Fruit fly (Drosophila melanogaster) whole organism, embryonic: ENCODE data around the gene CG7484.

ENCODE experiments used
- Aef1 ChIP-seq: fragments of 200-800 bp; sonication (Bioruptor generic); IDR thresholded peaks from 3 replicates; pipeline ENCODE4 v1.3.6; 2022; ENCODE audit warnings: missing biosample characterization, missing genetic modification characterization
- Atf6 ChIP-seq: fragments of 200-800 bp; sonication (Bioruptor generic); IDR thresholded peaks from 2 replicates; pipeline ENCODE4 v1.3.6; 2022; ENCODE audit warnings: missing biosample characterization, missing genetic modification characterization
- Blimp-1 ChIP-seq: fragments of 200-800 bp; sonication (Bioruptor generic); optimal IDR thresholded peaks from 3 replicates; lab custom pipeline; 2018; ENCODE audit warnings: missing biosample characterization, missing genetic modification characterization, mild to moderate bottlenecking, moderate library complexity, missing genetic modification reagents
- CG10147 ChIP-seq: fragments of 200-800 bp; sonication (Bioruptor generic); optimal IDR thresholded peaks from 2 replicates; lab custom pipeline; 2019; ENCODE audit warnings: missing biosample characterization, mild to moderate bottlenecking, missing genetic modification characterization, moderate library complexity
- CG1024 ChIP-seq: fragments of 200-800 bp; sonication (Bioruptor generic); IDR thresholded peaks from 2 replicates; pipeline ENCODE4 v1.3.6; 2022; ENCODE audit warnings: missing biosample characterization, missing genetic modification characterization
- CG10431 ChIP-seq: fragments of 200-800 bp; sonication (Bioruptor generic); optimal IDR thresholded peaks from 3 replicates; lab custom pipeline; 2018; ENCODE audit warnings: missing biosample characterization, mild to moderate bottlenecking, missing genetic modification characterization
- CG11504 ChIP-seq: fragments of 200-800 bp; sonication (Bioruptor generic); optimal IDR thresholded peaks from 3 replicates; lab custom pipeline; 2019; ENCODE audit warnings: missing biosample characterization, mild to moderate bottlenecking, missing genetic modification characterization, moderate library complexity
- CG13775 ChIP-seq: fragments of 200-800 bp; sonication (Bioruptor generic); optimal IDR thresholded peaks from 3 replicates; lab custom pipeline; 2017; ENCODE audit warnings: missing biosample characterization, mild to moderate bottlenecking, missing genetic modification characterization
- CG1529 ChIP-seq: fragments of 200-800 bp; sonication (Bioruptor generic); optimal IDR thresholded peaks from 3 replicates; lab custom pipeline; 2018; ENCODE audit warnings: missing biosample characterization, missing genetic modification characterization
- CG1647 ChIP-seq: fragments of 200-800 bp; sonication (Bioruptor generic); optimal IDR thresholded peaks from 3 replicates; lab custom pipeline; 2016; ENCODE audit warnings: missing biosample characterization, missing genetic modification characterization
- CG16863 ChIP-seq: fragments of 200-800 bp; sonication (Bioruptor generic); optimal IDR thresholded peaks from 3 replicates; lab custom pipeline; 2016; ENCODE audit warnings: missing biosample characterization, missing genetic modification characterization
- CG2199 ChIP-seq: fragments of 200-800 bp; sonication (Bioruptor generic); IDR thresholded peaks from 3 replicates; pipeline ENCODE4 v1.3.6; 2022; ENCODE audit warnings: missing biosample characterization, missing genetic modification characterization
- CG2202 ChIP-seq: fragments of 200-800 bp; sonication (Bioruptor generic); optimal IDR thresholded peaks from 2 replicates; lab custom pipeline; 2018; ENCODE audit warnings: missing biosample characterization, mild to moderate bottlenecking, missing genetic modification characterization
- CG2712 ChIP-seq: fragments of 200-800 bp; optimal IDR thresholded peaks from 3 replicates; lab custom pipeline; 2019; ENCODE audit warnings: missing biosample characterization, mild to moderate bottlenecking, missing genetic modification characterization, moderate library complexity
- CG2889 ChIP-seq: fragments of 200-800 bp; sonication (Bioruptor generic); IDR thresholded peaks from 3 replicates; pipeline ENCODE4 v1.3.6; 2022; ENCODE audit warnings: missing biosample characterization, missing genetic modification characterization
- CG42726 ChIP-seq: fragments of 200-800 bp; sonication (Bioruptor generic); IDR thresholded peaks from 2 replicates; pipeline ENCODE4 v1.3.6; 2022; ENCODE audit warnings: missing biosample characterization, missing genetic modification characterization; ENCODE audit not compliant: partially characterized antibody
- CG4360 ChIP-seq: fragments of 200-800 bp; sonication (Bioruptor generic); IDR thresholded peaks from 2 replicates; pipeline ENCODE4 v1.3.6; 2022; ENCODE audit warnings: missing biosample characterization, missing genetic modification characterization
- CG4404 ChIP-seq: fragments of 200-800 bp; sonication (Bioruptor generic); IDR thresholded peaks from 2 replicates; pipeline ENCODE4 v1.3.6; 2022; ENCODE audit warnings: missing biosample characterization, missing genetic modification characterization
- CG4617 ChIP-seq: fragments of 200-800 bp; sonication (Bioruptor generic); optimal IDR thresholded peaks from 3 replicates; lab custom pipeline; 2016; ENCODE audit warnings: missing biosample characterization, missing genetic modification characterization, borderline replicate concordance
- CG6175 ChIP-seq: fragments of 200-800 bp; sonication (Bioruptor generic); IDR thresholded peaks from 3 replicates; pipeline ENCODE4 v1.3.6; 2022; ENCODE audit warnings: missing biosample characterization, missing genetic modification characterization
- CG6272 ChIP-seq: fragments of 200-800 bp; sonication (Bioruptor generic); IDR thresholded peaks from 2 replicates; pipeline ENCODE4 v1.3.6; 2022; ENCODE audit warnings: missing biosample characterization, missing genetic modification characterization
- CG8359 ChIP-seq: fragments of 200-800 bp; sonication (Bioruptor generic); optimal IDR thresholded peaks from 2 replicates; lab custom pipeline; 2017; ENCODE audit warnings: missing biosample characterization, mild to moderate bottlenecking, missing genetic modification characterization, borderline replicate concordance
- CG9876 ChIP-seq: fragments of 200-800 bp; sonication (Bioruptor generic); optimal IDR thresholded peaks from 2 replicates; lab custom pipeline; 2016; ENCODE audit warnings: missing biosample characterization, missing genetic modification characterization
- CHES-1-like ChIP-seq: fragments of 200-800 bp; sonication (Bioruptor generic); optimal IDR thresholded peaks from 2 replicates; lab custom pipeline; 2016; ENCODE audit warnings: missing biosample characterization, missing genetic modification characterization
- CoRest ChIP-seq: fragments of 200-800 bp; sonication (Bioruptor generic); optimal IDR thresholded peaks from 3 replicates; lab custom pipeline; 2018; ENCODE audit warnings: missing biosample characterization, mild to moderate bottlenecking, missing genetic modification characterization, moderate library complexity
- HHEX ChIP-seq: fragments of 200-800 bp; sonication (Bioruptor generic); optimal IDR thresholded peaks from 3 replicates; lab custom pipeline; 2017; ENCODE audit warnings: missing biosample characterization, mild to moderate bottlenecking, missing genetic modification characterization, missing genetic modification reagents
- HLH54F ChIP-seq: fragments of 200-800 bp; sonication (Bioruptor generic); optimal IDR thresholded peaks from 3 replicates; lab custom pipeline; 2016; ENCODE audit warnings: missing biosample characterization, missing genetic modification characterization
- Med ChIP-seq: fragments of 200-800 bp; sonication (Bioruptor generic); peaks from one replicate; lab custom pipeline; 2016; ENCODE audit warnings: missing biosample characterization, missing genetic modification characterization, mild to moderate bottlenecking, inconsistent platforms, moderate library complexity
- NFAT ChIP-seq: fragments of 200-800 bp; sonication (Bioruptor generic); IDR thresholded peaks from 2 replicates; pipeline ENCODE4 v1.3.6; 2022; ENCODE audit warnings: missing biosample characterization, missing genetic modification characterization
- Neu2 ChIP-seq: fragments of 200-800 bp; sonication (Bioruptor generic); optimal IDR thresholded peaks from 3 replicates; lab custom pipeline; 2016; ENCODE audit warnings: missing biosample characterization, missing genetic modification characterization, borderline replicate concordance
- Sox102F ChIP-seq: fragments of 200-800 bp; sonication (Bioruptor generic); optimal IDR thresholded peaks from 2 replicates; lab custom pipeline; 2018; ENCODE audit warnings: missing biosample characterization, mild to moderate bottlenecking, missing genetic modification characterization, moderate library complexity
- ac ChIP-seq: fragments of 200-800 bp; sonication (Bioruptor generic); optimal IDR thresholded peaks from 3 replicates; lab custom pipeline; 2017; ENCODE audit warnings: missing biosample characterization, mild to moderate bottlenecking, missing genetic modification characterization
- ase ChIP-seq: fragments of 200-800 bp; sonication (Bioruptor generic); IDR thresholded peaks from 3 replicates; pipeline ENCODE4 v1.3.6; 2022; ENCODE audit warnings: missing biosample characterization, missing genetic modification characterization
- cad ChIP-seq: fragments of >200 bp; optimal IDR thresholded peaks from 2 replicates; lab custom pipeline; 2017; ENCODE audit warnings: missing biosample characterization, missing genetic modification characterization
- dimm ChIP-seq: fragments of 200-800 bp; sonication (Bioruptor generic); IDR thresholded peaks from 2 replicates; pipeline ENCODE4 v1.3.6; 2022; ENCODE audit warnings: missing biosample characterization, missing genetic modification characterization
- dpn ChIP-seq, 2 experiments: fragments of 200-800 bp; sonication (Bioruptor generic); optimal IDR thresholded peaks; 3 replicates each; lab custom pipeline; 2016; ENCODE audit warnings: missing biosample characterization in 2 of 2, missing genetic modification characterization in 2 of 2
- eve ChIP-seq, 2 experiments: fragments of >200 bp; optimal IDR thresholded peaks; 2 replicates each; lab custom pipeline; 2017; ENCODE audit warnings: missing biosample characterization in 2 of 2, missing genetic modification characterization in 2 of 2
- ewg ChIP-seq: fragments of 200-800 bp; sonication (Bioruptor generic); optimal IDR thresholded peaks from 3 replicates; lab custom pipeline; 2017; ENCODE audit warnings: mild to moderate bottlenecking, missing biosample characterization, missing genetic modification reagents, missing genetic modification characterization
- exex ChIP-seq: fragments of 200-800 bp; sonication (Bioruptor generic); optimal IDR thresholded peaks from 4 replicates; lab custom pipeline; 2018; ENCODE audit warnings: missing biosample characterization, mild to moderate bottlenecking, missing genetic modification characterization, moderate library complexity
- gcm ChIP-seq: fragments of 200-800 bp; sonication (Bioruptor generic); optimal IDR thresholded peaks from 2 replicates; lab custom pipeline; 2019; ENCODE audit warnings: missing biosample characterization, mild to moderate bottlenecking, missing genetic modification characterization, moderate library complexity
- gro ChIP-seq: fragments of 200-800 bp; sonication (Bioruptor generic); optimal IDR thresholded peaks from 2 replicates; lab custom pipeline; 2016; ENCODE audit warnings: missing biosample characterization, missing genetic modification characterization
- hth ChIP-seq: fragments of >200 bp; optimal IDR thresholded peaks from 2 replicates; lab custom pipeline; 2017; ENCODE audit warnings: inconsistent platforms
- klu ChIP-seq: fragments of 200-800 bp; sonication (Bioruptor generic); IDR thresholded peaks from 2 replicates; pipeline ENCODE4 v1.3.6; 2022; ENCODE audit warnings: missing biosample characterization, missing genetic modification characterization
- lola ChIP-seq, 3 experiments: fragments of >200 bp in 2 of 3; fragments of 200-800 bp in 1 of 3; sonication (Bioruptor generic) in 1 of 3; optimal IDR thresholded peaks; 2 replicates each; lab custom pipeline; 2017 to 2019; ENCODE audit warnings: missing biosample characterization in 3 of 3, missing genetic modification characterization in 3 of 3, mild to moderate bottlenecking in 1 of 3, moderate library complexity in 1 of 3
- prd ChIP-seq, 3 experiments: fragments of >200 bp in 2 of 3; fragments of 200-800 bp in 1 of 3; sonication (Bioruptor generic) in 1 of 3; optimal IDR thresholded peaks in 2 of 3; IDR thresholded peaks in 1 of 3; 2 replicates in 2 of 3; 3 replicates in 1 of 3; pipeline versions ENCODE4 v1.3.6 to Lab custom; 2017 to 2022; ENCODE audit warnings: missing biosample characterization in 1 of 3, missing genetic modification characterization in 1 of 3
- tgo ChIP-seq: fragments of 200-800 bp; sonication (Bioruptor generic); IDR thresholded peaks from 3 replicates; pipeline ENCODE4 v1.3.6; 2022; ENCODE audit warnings: missing biosample characterization, missing genetic modification characterization
- tna ChIP-seq: fragments of 200-800 bp; sonication (Bioruptor generic); IDR thresholded peaks from 2 replicates; pipeline ENCODE4 v1.3.6; 2022; ENCODE audit warnings: missing biosample characterization, missing genetic modification characterization; ENCODE audit not compliant: partially characterized antibody
- trh ChIP-seq: fragments of 200-800 bp; sonication (Bioruptor generic); optimal IDR thresholded peaks from 2 replicates; lab custom pipeline; 2016; ENCODE audit warnings: missing biosample characterization, missing genetic modification characterization
- unpg ChIP-seq: fragments of 200-800 bp; sonication (Bioruptor generic); optimal IDR thresholded peaks from 3 replicates; lab custom pipeline; 2018; ENCODE audit warnings: missing biosample characterization, mild to moderate bottlenecking, missing genetic modification characterization, moderate library complexity

The CG7484 gene

dm6 chr3L:17656716-17657395, 2.4 kb downstream of the CG7484 start (continued):
- peak; percentile 65 for TF ChIP-seq Med (GFP tag; lab: Kevin White, UChicago)
- no peak for TF ChIP-seq CG10431 (GFP tag; lab: Kevin White, UChicago)
- TF ChIP-seq ase (GFP tag; lab: Robert Waterston, UW): no peak
- no peak for TF ChIP-seq gcm (GFP tag; lab: Kevin White, UChicago)
- TF ChIP-seq CG11504 (tag; lab: Kevin White, UChicago): peak; percentile 3
- no peak for TF ChIP-seq CHES-1-like (GFP tag; lab: Kevin White, UChicago)
- TF ChIP-seq CG6175 (GFP tag; lab: Robert Waterston, UW): no peak
- 0 out of 2 replicates have a peak, but pooled peaks have one; percentile 43 for TF ChIP-seq NFAT (GFP tag; lab: Robert Waterston, UW)
- TF ChIP-seq HLH54F (GFP tag; lab: Kevin White, UChicago): no peak
- TF ChIP-seq CG13775: no peak
- no peak for TF ChIP-seq klu (GFP tag; lab: Robert Waterston, UW)
- peak; percentile 27 for TF ChIP-seq HHEX (GFP tag; lab: Kevin White, UChicago)
- no peak for TF ChIP-seq dpn (GFP tag; optimal IDR thresholded peaks at IDR 0.05; lab: Kevin White, UChicago)
- no peak for TF ChIP-seq eve (GFP tag; optimal IDR thresholded peaks at IDR 0.05; lab: Kevin White, UChicago)
- TF ChIP-seq CG16863 (GFP tag; lab: Kevin White, UChicago): no peak
- TF ChIP-seq CG42726 (GFP tag; lab: Robert Waterston, UW): no peak
- no peak for TF ChIP-seq lola (GFP tag; optimal IDR thresholded peaks at IDR 0.05; lab: Kevin White, UChicago)
- no peak for TF ChIP-seq CG4404 (GFP tag; lab: Robert Waterston, UW)
- no peak for TF ChIP-seq CG10147 (GFP tag; lab: Kevin White, UChicago)
- TF ChIP-seq CoRest (tag; lab: Kevin White, UChicago): no peak
- TF ChIP-seq ac: peak; percentile 17
- peak; percentile 20 for TF ChIP-seq CG1529 (GFP tag; lab: Kevin White, UChicago)
- no peak for TF ChIP-seq CG2712
- TF ChIP-seq Neu2 (GFP tag; lab: Kevin White, UChicago): no peak
- no peak for TF ChIP-seq Atf6 (GFP tag; lab: Robert Waterston, UW)
- TF ChIP-seq cad (GFP tag; lab: Kevin White, UChicago): no peak
- TF ChIP-seq CG8359 (GFP tag; lab: Kevin White, UChicago): peak; percentile 29
- TF ChIP-seq gro (GFP tag; lab: Kevin White, UChicago): no peak
- no peak for TF ChIP-seq dimm (GFP tag; lab: Robert Waterston, UW)
- TF ChIP-seq Blimp-1 (GFP tag; lab: Kevin White, UChicago): peak; percentile 37
- no peak for TF ChIP-seq exex (tag; lab: Kevin White, UChicago)
- no peak for TF ChIP-seq unpg (GFP tag; lab: Kevin White, UChicago)
- no peak for TF ChIP-seq prd (optimal IDR thresholded peaks at IDR 0.05; lab: Kevin White, UChicago)
- TF ChIP-seq prd (GFP tag; IDR thresholded peaks at IDR 0.05; lab: Robert Waterston, UW): 0 out of 3 replicates have a peak, but pooled peaks have one; percentile 16
- TF ChIP-seq CG4617 (GFP tag; lab: Kevin White, UChicago): no peak
- TF ChIP-seq trh (GFP tag; lab: Kevin White, UChicago): no peak
- TF ChIP-seq hth (lab: Kevin White, UChicago): no peak
- TF ChIP-seq ewg (GFP tag; lab: Kevin White, UChicago): no peak
- no peak for TF ChIP-seq CG6272 (GFP tag; lab: Robert Waterston, UW)
- TF ChIP-seq tna: no peak
- TF ChIP-seq Sox102F (GFP tag; lab: Kevin White, UChicago): peak; percentile 48
- 0 out of 2 replicates have a peak, but pooled peaks have one; percentile 20 for TF ChIP-seq CG1024 (GFP tag; lab: Robert Waterston, UW)
- no peak for TF ChIP-seq CG4360 (GFP tag; lab: Robert Waterston, UW)
- TF ChIP-seq CG9876 (GFP tag; lab: Kevin White, UChicago): no peak
- TF ChIP-seq CG2889: no peak
- no peak for TF ChIP-seq CG2202 (tag; lab: Kevin White, UChicago)
- no peak for TF ChIP-seq tgo (GFP tag; lab: Robert Waterston, UW)
- peak; percentile 92 for TF ChIP-seq CG2199 (GFP tag; lab: Robert Waterston, UW)
- no peak for TF ChIP-seq Aef1 (GFP tag; lab: Robert Waterston, UW)
- TF ChIP-seq CG1647: no peak
